Fruit fly (Drosophila melanogaster): Measurements from ENCODE around the gene atk.

atk gene

dm6 chr3L:20474789-20475208 lies 10.1 kb upstream of the atk start (continued):
- TF ChIP-seq ara (GFP tag; IDR thresholded peaks at IDR 0.05) (no peak), Hr78 (GFP tag; optimal IDR thresholded peaks at IDR 0.05) (peak in 1 of 2 experiments; percentile 69), CG34422 (GFP tag; IDR thresholded peaks at IDR 0.05) (no peak), nmo (GFP tag; optimal IDR thresholded peaks at IDR 0.05) (peak; percentile 75), fd64A (GFP tag; optimal IDR thresholded peaks at IDR 0.05) (peak; percentile 41), CG31441 (GFP tag; IDR thresholded peaks at IDR 0.05) (no peak), CG6654 (GFP tag; optimal IDR thresholded peaks at IDR 0.05) (peak; percentile 34), tap (tag; optimal IDR thresholded peaks at IDR 0.05) (peak; percentile 83), vfl (GFP tag; optimal IDR thresholded peaks at IDR 0.05) (peak; percentile 81), bcd (GFP tag; optimal IDR thresholded peaks at IDR 0.05) (peak; percentile 89), CG7271 (tag; optimal IDR thresholded peaks at IDR 0.05) (peak; percentile 41), gt (GFP tag; IDR thresholded peaks at IDR 0.05) (no peak), crp (GFP tag; optimal IDR thresholded peaks at IDR 0.05) (peak; percentile 46 to 93), CG17802 (tag; optimal IDR thresholded peaks at IDR 0.05) (peak; percentile 64), Taf1 (GFP tag; IDR thresholded peaks at IDR 0.05) (no peak), phol (tag; optimal IDR thresholded peaks at IDR 0.05) (peak; percentile 82), run (tag; optimal IDR thresholded peaks at IDR 0.05) (peak; percentile 49), HHEX (GFP tag; optimal IDR thresholded peaks at IDR 0.05) (peak; percentile 86), Fer2 (tag; optimal IDR thresholded peaks at IDR 0.05) (peak; percentile 77), CG17829 (tag; optimal IDR thresholded peaks at IDR 0.05) (peak; percentile 80), CG7987 (GFP tag; optimal IDR thresholded peaks at IDR 0.05) (peak; percentile 91), shn (GFP tag; optimal IDR thresholded peaks at IDR 0.05) (peak; percentile 80), CG1647 (GFP tag; optimal IDR thresholded peaks at IDR 0.05) (peak; percentile 85), CG16815 (GFP tag; optimal IDR thresholded peaks at IDR 0.05) (peak; percentile 77), stc (GFP tag; IDR thresholded peaks at IDR 0.05) (no peak), Sox100B (GFP tag; optimal IDR thresholded peaks at IDR 0.05) (peak; percentile 75), danr (GFP tag; IDR thresholded peaks at IDR 0.05) (no peak), CG7745 (tag; optimal IDR thresholded peaks at IDR 0.05) (no peak), dm (GFP tag; optimal IDR thresholded peaks at IDR 0.05) (peak; percentile 73), Tbp (GFP tag; optimal IDR thresholded peaks at IDR 0.05) (no peak), CG10209 (GFP tag; optimal IDR thresholded peaks at IDR 0.05) (peak; percentile 83), CG16779 (GFP tag; IDR thresholded peaks at IDR 0.05) (no peak), slp2 (GFP tag; optimal IDR thresholded peaks at IDR 0.05) (peak; percentile 73), Rx (GFP tag; IDR thresholded peaks at IDR 0.05) (no peak), ato (GFP tag; IDR thresholded peaks at IDR 0.05; ENCODE audit: partially characterized antibody) (no peak), CG1603 (tag; optimal IDR thresholded peaks at IDR 0.05) (peak; percentile 85), seq (GFP tag; IDR thresholded peaks at IDR 0.05) (no peak), Vsx1 (GFP tag; optimal IDR thresholded peaks at IDR 0.05) (peak; percentile 53), CG14014 (GFP tag; IDR thresholded peaks at IDR 0.05) (no peak), klu (GFP tag; IDR thresholded peaks at IDR 0.05) (no peak), CG1602 (GFP tag; optimal IDR thresholded peaks at IDR 0.05) (peak; percentile 91), Med (GFP tag) (peak; percentile 98), CG32772 (GFP tag; IDR thresholded peaks at IDR 0.05) (no peak), CG6791 (GFP tag; IDR thresholded peaks at IDR 0.05; ENCODE audit: partially characterized antibody) (no peak), CG31224 (GFP tag; IDR thresholded peaks at IDR 0.05) (no peak), ash1 (GFP tag; optimal IDR thresholded peaks at IDR 0.05) (peak; percentile 57), ro (GFP tag; IDR thresholded peaks at IDR 0.05) (no peak), CG9876 (GFP tag; optimal IDR thresholded peaks at IDR 0.05) (peak; percentile 82), tup (GFP tag; optimal IDR thresholded peaks at IDR 0.05) (peak; percentile 87), B-H1 (GFP tag; IDR thresholded peaks at IDR 0.05) (no peak), gcm2 (GFP tag; optimal IDR thresholded peaks at IDR 0.05) (peak; percentile 47)
